Worm (Caenorhabditis elegans): ENCODE results near the gene C06A8.6.

DNA sequence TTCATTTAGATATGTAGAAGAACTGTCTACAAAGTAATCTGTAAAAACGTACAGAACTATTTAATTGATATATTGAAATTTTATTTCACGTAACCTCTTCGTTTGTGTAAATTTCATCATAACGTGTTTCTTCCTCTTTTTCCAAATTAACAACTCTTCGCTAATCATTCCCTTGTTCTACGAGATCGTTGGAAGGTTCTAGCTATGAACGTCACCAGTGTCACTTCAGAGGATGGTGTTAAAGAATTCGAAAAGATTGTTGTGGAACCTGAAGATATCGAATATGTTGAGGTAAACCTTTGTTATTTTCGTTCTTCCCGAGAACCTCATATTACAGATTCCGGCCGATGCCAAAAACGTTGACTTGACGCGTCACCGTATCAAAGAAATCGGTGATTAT lies at the start of gene C06A8.6:
- TF ChIP-seq Y48G9A.11 (GFP tag; IDR thresholded peaks at IDR 0.05), result no peak
- TF ChIP-seq aly-2 (tag; optimal IDR thresholded peaks at IDR 0.05), result no peak
- TF ChIP-seq F49E8.2 (tag; optimal IDR thresholded peaks at IDR 0.05; ENCODE audit: borderline replicate concordance), result no peak
- no peak for TF ChIP-seq nhr-77 (tag; optimal IDR thresholded peaks at IDR 0.05)
- no peak for TF ChIP-seq unc-130 (GFP tag; optimal IDR thresholded peaks at IDR 0.05)

Measured in whole organism, L4 larva.